Fruit fly (Drosophila melanogaster): ENCODE data around the gene mtSSB.
A peak's percentile ranks its signal among the peaks of the same experiment; 100 is the strongest.

Gene mtSSB

DNA sequence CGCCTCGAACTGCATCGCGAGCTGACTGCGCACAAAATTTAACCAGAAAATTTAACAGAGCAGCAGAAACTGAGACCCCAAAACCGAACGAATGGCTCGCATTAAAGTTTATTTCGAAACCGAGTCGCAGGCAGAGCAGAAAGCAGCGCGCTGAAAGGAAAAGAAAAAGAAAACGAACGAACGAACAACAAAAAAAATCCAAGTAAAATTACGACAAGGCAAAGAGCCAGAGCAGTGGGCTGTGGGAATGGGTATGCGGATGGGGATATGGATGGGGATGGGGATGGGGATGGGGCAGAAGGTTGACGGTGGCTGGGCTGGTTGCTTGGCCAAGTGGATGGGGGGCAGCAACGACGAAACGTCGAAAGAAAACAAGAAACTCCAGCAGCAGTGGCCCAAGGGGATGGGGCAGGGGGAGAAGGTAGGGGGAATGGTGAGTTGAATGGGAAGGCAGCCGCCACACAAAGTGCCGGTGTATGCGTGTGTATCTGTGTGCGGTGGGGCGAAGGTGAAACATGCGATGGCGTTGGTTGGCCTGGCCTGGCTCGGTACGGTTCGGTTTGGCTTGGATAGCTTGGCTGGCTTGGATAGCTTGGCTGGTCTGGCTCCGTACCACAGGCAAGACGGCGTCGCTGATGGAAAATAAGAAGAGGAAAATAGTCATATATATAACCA lies 3.2 kb upstream of the mtSSB start (continued):
- TF ChIP-seq CG10631 (GFP tag; optimal IDR thresholded peaks at IDR 0.05): peak; percentile 26
- peak; percentile 53 to 83 for TF ChIP-seq salr (GFP tag; optimal IDR thresholded peaks at IDR 0.05)
- TF ChIP-seq Gug (GFP tag; IDR thresholded peaks at IDR 0.05): peak; percentile 56
- TF ChIP-seq CG11902 (GFP tag; optimal IDR thresholded peaks at IDR 0.05): no peak
- peak; percentile 91 for TF ChIP-seq Lpt (GFP tag; optimal IDR thresholded peaks at IDR 0.05)
- TF ChIP-seq net (GFP tag; optimal IDR thresholded peaks at IDR 0.05): peak; percentile 88
- peak; percentile 8 for TF ChIP-seq esn (GFP tag; optimal IDR thresholded peaks at IDR 0.05)
- TF ChIP-seq CG7368 (GFP tag; optimal IDR thresholded peaks at IDR 0.05): peak; percentile 85
- TF ChIP-seq Hr4 (GFP tag; optimal IDR thresholded peaks at IDR 0.05): no peak
- peak; percentile 47 for TF ChIP-seq pdm3 (GFP tag; optimal IDR thresholded peaks at IDR 0.05)
- peak; percentile 75 for TF ChIP-seq Blimp-1 (GFP tag; optimal IDR thresholded peaks at IDR 0.05)
- TF ChIP-seq CG8319 (GFP tag; optimal IDR thresholded peaks at IDR 0.05): peak; percentile 58
- TF ChIP-seq lz (GFP tag; optimal IDR thresholded peaks at IDR 0.05): peak; percentile 18
- TF ChIP-seq CG8632 (GFP tag; optimal IDR thresholded peaks at IDR 0.05): peak; percentile 75
- peak; percentile 43 for TF ChIP-seq Met (GFP tag; optimal IDR thresholded peaks at IDR 0.05)
- peak; percentile 33 for TF ChIP-seq OdsH (GFP tag; optimal IDR thresholded peaks at IDR 0.05)
- peak; percentile 90 for TF ChIP-seq CG1621 (tag; optimal IDR thresholded peaks at IDR 0.05)
- no peak for TF ChIP-seq fkh (GFP tag; optimal IDR thresholded peaks at IDR 0.05)
- no peak; the same call in 1 of the 2 replicates for TF ChIP-seq CG11294 (GFP tag; IDR thresholded peaks at IDR 0.05)
- peak; percentile 97 for TF ChIP-seq CG6854 (GFP tag; optimal IDR thresholded peaks at IDR 0.05)
- peak; percentile 92 for TF ChIP-seq dsx (GFP tag; optimal IDR thresholded peaks at IDR 0.05; ENCODE audit: poor library complexity, severe bottlenecking)

DNA sequence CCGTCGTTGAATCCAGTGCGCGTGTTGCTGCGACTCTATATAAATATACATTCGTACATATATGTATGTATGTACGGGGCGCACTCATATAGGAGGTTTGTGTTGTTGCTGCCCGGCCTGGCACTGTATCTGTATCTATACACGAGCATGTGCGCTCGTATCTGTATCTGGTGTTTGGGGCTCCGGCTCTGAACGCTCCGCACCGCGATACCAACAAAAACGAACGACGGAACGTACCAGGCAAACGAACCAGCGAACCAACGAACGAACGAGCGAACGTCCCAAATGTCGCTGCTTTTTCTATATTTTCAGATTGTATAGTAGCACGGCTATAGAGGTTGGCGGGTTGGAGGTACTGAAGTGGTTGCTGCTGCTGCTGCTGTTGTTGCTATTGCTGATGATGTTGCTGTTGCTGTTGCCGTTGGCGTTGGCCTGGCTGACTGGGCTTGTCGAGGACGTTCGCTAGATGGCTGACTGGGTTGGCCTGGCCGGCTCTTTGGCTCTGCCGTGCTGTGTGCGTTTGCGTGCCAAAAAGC lies 2.1 kb upstream of the mtSSB start:
- TF ChIP-seq Eip75B (GFP tag; optimal IDR thresholded peaks at IDR 0.05): peak; percentile 8
- TF ChIP-seq Hr39 (GFP tag; optimal IDR thresholded peaks at IDR 0.05): no peak
- TF ChIP-seq CG31627 (GFP tag; optimal IDR thresholded peaks at IDR 0.05): no peak
- no peak for TF ChIP-seq Sox15 (GFP tag; optimal IDR thresholded peaks at IDR 0.05)
- TF ChIP-seq Ets21C (GFP tag; optimal IDR thresholded peaks at IDR 0.05): no peak
- TF ChIP-seq CG6854 (GFP tag; optimal IDR thresholded peaks at IDR 0.05): peak; percentile 44
- TF ChIP-seq dsx (GFP tag; optimal IDR thresholded peaks at IDR 0.05; ENCODE audit: poor library complexity, severe bottlenecking): peak; percentile 55
- no peak for TF ChIP-seq Hr4 (GFP tag; optimal IDR thresholded peaks at IDR 0.05)
- TF ChIP-seq CG10631 (GFP tag; optimal IDR thresholded peaks at IDR 0.05): no peak
- no peak for TF ChIP-seq CG6792 (GFP tag; optimal IDR thresholded peaks at IDR 0.05)
- no peak for TF ChIP-seq CG32006 (GFP tag; optimal IDR thresholded peaks at IDR 0.05)
- peak; percentile 52; the same call in 2 of the 3 replicates for TF ChIP-seq CG6163 (GFP tag; IDR thresholded peaks at IDR 0.05)
- no peak for TF ChIP-seq cyc (GFP tag; optimal IDR thresholded peaks at IDR 0.05)
- peak; percentile 59 for TF ChIP-seq fkh (GFP tag; optimal IDR thresholded peaks at IDR 0.05)
- TF ChIP-seq Smox (GFP tag; optimal IDR thresholded peaks at IDR 0.05): no peak
- TF ChIP-seq lz (GFP tag; optimal IDR thresholded peaks at IDR 0.05): no peak
- TF ChIP-seq esn (GFP tag; optimal IDR thresholded peaks at IDR 0.05): no peak
- peak; percentile 45 for TF ChIP-seq CG9139 (GFP tag; optimal IDR thresholded peaks at IDR 0.05)
- TF ChIP-seq Hr38 (GFP tag; optimal IDR thresholded peaks at IDR 0.05): no peak
- TF ChIP-seq fd59A (GFP tag; optimal IDR thresholded peaks at IDR 0.05): no peak
- TF ChIP-seq acj6 (GFP tag; optimal IDR thresholded peaks at IDR 0.05): no peak
- TF ChIP-seq CG3919 (GFP tag; optimal IDR thresholded peaks at IDR 0.05): peak; percentile 9
- no peak for TF ChIP-seq CG7368 (GFP tag; optimal IDR thresholded peaks at IDR 0.05)
- TF ChIP-seq CG6276 (GFP tag; optimal IDR thresholded peaks at IDR 0.05): no peak
- no peak for TF ChIP-seq Ets96B (tag; optimal IDR thresholded peaks at IDR 0.05)
- no peak for TF ChIP-seq dac (GFP tag; optimal IDR thresholded peaks at IDR 0.05)
- TF ChIP-seq CG8319 (GFP tag; optimal IDR thresholded peaks at IDR 0.05): no peak
- TF ChIP-seq spab (GFP tag; optimal IDR thresholded peaks at IDR 0.05): no peak
- TF ChIP-seq Met (GFP tag; optimal IDR thresholded peaks at IDR 0.05): peak; percentile 44
- TF ChIP-seq CG8119 (GFP tag; IDR thresholded peaks at IDR 0.05): no peak; the same call in 2 of the 3 replicates
- no peak for TF ChIP-seq topi (GFP tag; optimal IDR thresholded peaks at IDR 0.05)
- peak; percentile 38 for TF ChIP-seq Sox14 (GFP tag; optimal IDR thresholded peaks at IDR 0.05)
- TF ChIP-seq Sox102F (GFP tag; optimal IDR thresholded peaks at IDR 0.05): no peak
- TF ChIP-seq CG1621 (tag; optimal IDR thresholded peaks at IDR 0.05): peak; percentile 61
- no peak for TF ChIP-seq CG4318 (GFP tag; optimal IDR thresholded peaks at IDR 0.05)
- peak; percentile 30 for TF ChIP-seq fd85E (GFP tag; optimal IDR thresholded peaks at IDR 0.05)
- TF ChIP-seq Eip93F (GFP tag; optimal IDR thresholded peaks at IDR 0.05): peak; percentile 88
- peak; percentile 12; the same call in 1 of the 2 replicates for TF ChIP-seq Gug (GFP tag; IDR thresholded peaks at IDR 0.05)
